Worm (Caenorhabditis elegans): ENCODE data around the gene spp-16.

spp-16 gene

DNA sequence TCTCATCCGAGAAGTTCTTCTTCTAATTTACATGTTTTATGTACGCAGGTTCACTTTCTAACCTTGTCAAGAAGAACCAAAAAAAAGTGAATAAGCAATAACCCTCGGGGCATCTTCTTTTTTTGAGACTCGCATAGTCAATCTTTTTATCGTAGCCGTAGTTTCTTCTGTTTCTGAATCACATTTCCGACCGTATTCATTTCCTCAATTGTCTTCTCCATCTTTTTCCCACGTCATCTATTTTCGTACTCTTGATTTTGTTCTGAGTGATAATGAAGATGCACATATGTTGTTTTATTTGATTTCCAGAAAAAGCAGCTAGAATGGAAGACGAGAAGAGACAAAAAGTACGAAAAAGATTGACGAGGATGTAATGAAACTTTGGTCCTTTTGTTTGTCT lies 43.8 kb upstream of the spp-16 start:
- no peak for TF ChIP-seq lir-3 (tag; optimal IDR thresholded peaks at IDR 0.05; ENCODE audit: poor library complexity)
- no peak for TF ChIP-seq mab-9 (GFP tag; IDR thresholded peaks at IDR 0.05)
- TF ChIP-seq elt-2 (tag; optimal IDR thresholded peaks at IDR 0.05) = no peak
- TF ChIP-seq nhr-76 (tag; optimal IDR thresholded peaks at IDR 0.05) = no peak
- TF ChIP-seq F16B12.6 (tag; optimal IDR thresholded peaks at IDR 0.05) = no peak
- TF ChIP-seq hpl-2 (GFP tag; optimal IDR thresholded peaks at IDR 0.05) = no peak
- TF ChIP-seq lsy-2 (tag; optimal IDR thresholded peaks at IDR 0.05) = peak in 1 of 2 experiments; percentile 24
- no peak for TF ChIP-seq tbx-2 (tag; optimal IDR thresholded peaks at IDR 0.05)
- TF ChIP-seq aly-2 (tag; optimal IDR thresholded peaks at IDR 0.05) = no peak
- TF ChIP-seq lin-13 (GFP tag; optimal IDR thresholded peaks at IDR 0.05) = no peak
- peak; percentile 5 for TF ChIP-seq ces-1 (GFP tag; optimal IDR thresholded peaks at IDR 0.05)
- TF ChIP-seq vab-15 (tag; optimal IDR thresholded peaks at IDR 0.05) = no peak
- TF ChIP-seq xbp-1 (tag; optimal IDR thresholded peaks at IDR 0.05) = no peak
- no peak for TF ChIP-seq fos-1 (tag; optimal IDR thresholded peaks at IDR 0.05)
- TF ChIP-seq zip-4 (GFP tag; optimal IDR thresholded peaks at IDR 0.05) = no peak
- no peak for TF ChIP-seq alr-1 (tag; optimal IDR thresholded peaks at IDR 0.05; ENCODE audit: borderline replicate concordance)
- no peak for TF ChIP-seq pax-3 (tag; optimal IDR thresholded peaks at IDR 0.05)
- TF ChIP-seq ceh-82 (tag; optimal IDR thresholded peaks at IDR 0.05) = no peak
- TF ChIP-seq ama-1 (optimal IDR thresholded peaks at IDR 0.05) = no peak
- TF ChIP-seq nhr-11 (tag; optimal IDR thresholded peaks at IDR 0.05) = no peak
- TF ChIP-seq mep-1 (tag; optimal IDR thresholded peaks at IDR 0.05) = no peak
- peak; percentile 57 for TF ChIP-seq lin-14 (GFP tag; optimal IDR thresholded peaks at IDR 0.05)
- no peak for TF ChIP-seq irx-1 (tag; optimal IDR thresholded peaks at IDR 0.05)
- TF ChIP-seq fkh-4 (tag; optimal IDR thresholded peaks at IDR 0.05; ENCODE audit: borderline replicate concordance) = no peak
- no peak for TF ChIP-seq hlh-17 (GFP tag; optimal IDR thresholded peaks at IDR 0.05; ENCODE audit: borderline replicate concordance)
- TF ChIP-seq nhr-237 (tag; optimal IDR thresholded peaks at IDR 0.05) = no peak
- TF ChIP-seq fkh-10 (GFP tag; optimal IDR thresholded peaks at IDR 0.05) = peak; percentile 82
- TF ChIP-seq sup-37 (GFP tag; optimal IDR thresholded peaks at IDR 0.05) = no peak
- TF ChIP-seq tlp-1 (tag; optimal IDR thresholded peaks at IDR 0.05) = no peak
- no peak for TF ChIP-seq nhr-12 (tag; optimal IDR thresholded peaks at IDR 0.05)

ce11 chrV:10942161-10942560 lies 41.1 kb upstream of the spp-16 start, which contains the start of gene zip-9:
Gene zip-9 (plus strand): TSS chrV:10942461.
- TF ChIP-seq efl-1 (optimal IDR thresholded peaks at IDR 0.05) (no peak), efl-1 (GFP tag; optimal IDR thresholded peaks at IDR 0.05 in 1 of 2) (peak in 1 of 2 experiments; percentile 20), swsn-7 (tag; optimal IDR thresholded peaks at IDR 0.05) (no peak)

ce11 chrV:10941150-10941549 lies 40.0 kb upstream of the spp-16 start, which contains the start of gene F17C11.26:
Gene F17C11.26 (plus strand): TSS chrV:10941450.
- TF ChIP-seq hlh-17 (GFP tag; optimal IDR thresholded peaks at IDR 0.05; ENCODE audit: borderline replicate concordance) (no peak), nhr-77 (tag; optimal IDR thresholded peaks at IDR 0.05) (no peak), pax-3 (tag; optimal IDR thresholded peaks at IDR 0.05) (no peak)

DNA sequence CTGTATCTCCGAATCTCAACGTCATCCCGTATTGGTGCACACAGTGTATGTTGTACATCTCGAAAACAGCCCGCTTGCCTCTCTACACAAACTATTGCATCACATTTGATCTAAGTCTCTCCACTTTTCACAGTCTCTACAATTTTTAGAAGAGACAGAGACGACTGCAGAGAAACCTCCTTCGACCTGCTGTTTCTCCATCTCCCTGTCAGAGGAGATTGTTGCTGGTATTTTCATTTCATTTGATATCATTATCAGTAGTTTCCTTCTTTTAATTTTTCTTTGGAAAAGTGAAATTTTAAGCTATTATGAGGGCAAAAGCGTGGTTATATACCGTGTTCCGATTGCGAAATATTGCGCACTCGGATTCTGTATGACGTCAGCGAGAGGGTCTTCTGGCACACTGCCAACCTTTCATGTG lies 39.5 kb upstream of the spp-16 start:
- TF ChIP-seq rnt-1 (tag; optimal IDR thresholded peaks at IDR 0.05) = peak; percentile 60
- no peak for TF ChIP-seq sup-37 (GFP tag; optimal IDR thresholded peaks at IDR 0.05)
- peak in 3 of 6 experiments; percentile 19 to 83 (median 61) for TF ChIP-seq elt-3 (tag; optimal IDR thresholded peaks at IDR 0.05)
- TF ChIP-seq egl-13 (tag; optimal IDR thresholded peaks at IDR 0.05) = no peak
- TF ChIP-seq nhr-47 (tag; optimal IDR thresholded peaks at IDR 0.05) = peak; percentile 57
- TF ChIP-seq lin-14 (GFP tag; optimal IDR thresholded peaks at IDR 0.05) = peak; percentile 85
- TF ChIP-seq ceh-63 (GFP tag; optimal IDR thresholded peaks at IDR 0.05) = no peak
- peak; percentile 43 to 61 for TF ChIP-seq lin-35 (GFP tag; optimal IDR thresholded peaks at IDR 0.05)
- no peak for TF ChIP-seq lin-13 (GFP tag; optimal IDR thresholded peaks at IDR 0.05)
- TF ChIP-seq C04F5.9 (tag; optimal IDR thresholded peaks at IDR 0.05) = no peak
- peak; percentile 41 for TF ChIP-seq swsn-7 (tag; optimal IDR thresholded peaks at IDR 0.05)
- no peak for TF ChIP-seq isw-1 (GFP tag; IDR thresholded peaks at IDR 0.05)
- peak; percentile 4 to 32 (median 30) for TF ChIP-seq dpl-1 (GFP tag; optimal IDR thresholded peaks at IDR 0.05)
- peak; percentile 7 for TF ChIP-seq fkh-8 (tag; optimal IDR thresholded peaks at IDR 0.05)
- TF ChIP-seq fkh-10 (GFP tag; optimal IDR thresholded peaks at IDR 0.05) = peak; percentile 18
- peak; percentile 79 for TF ChIP-seq nhr-77 (tag; optimal IDR thresholded peaks at IDR 0.05)
- TF ChIP-seq snpc-4 (tag; optimal IDR thresholded peaks at IDR 0.05) = no peak
- peak; percentile 83 for TF ChIP-seq nhr-71 (tag; optimal IDR thresholded peaks at IDR 0.05)
- peak; percentile 16 for TF ChIP-seq ztf-4 (tag; optimal IDR thresholded peaks at IDR 0.05)
- TF ChIP-seq efl-1 (optimal IDR thresholded peaks at IDR 0.05) = peak; percentile 38 to 67
- TF ChIP-seq efl-1 (GFP tag; optimal IDR thresholded peaks at IDR 0.05 in 1 of 2) = no peak
- no peak for TF ChIP-seq fkh-4 (tag; optimal IDR thresholded peaks at IDR 0.05; ENCODE audit: borderline replicate concordance)
- no peak for TF ChIP-seq zag-1 (tag; optimal IDR thresholded peaks at IDR 0.05)

Data from whole organism, L1 larva.